Worm (Caenorhabditis elegans) whole organism, young adult: ENCODE results near the gene ugt-12.

Experiments used
- B0336.3 ChIP-seq: fragments of 200-800 bp; sonication (Bioruptor generic); IDR thresholded peaks from 2 replicates; pipeline ENCODE4 v1.3.6; 2022; ENCODE audit warnings: missing genetic modification characterization, missing compliant biosample characterization
- F39B2.1 ChIP-seq: fragments of 200-800 bp; sonication (Bioruptor generic); IDR thresholded peaks from 2 replicates; pipeline ENCODE4 v1.3.6; 2022; ENCODE audit warnings: missing genetic modification reagents, missing genetic modification characterization, missing compliant biosample characterization
- F57C9.4 ChIP-seq: sonication (generic microtip); optimal IDR thresholded peaks from 2 replicates; lab custom pipeline; 2017; ENCODE audit warnings: mild to moderate bottlenecking, missing genetic modification characterization, missing compliant biosample characterization
- K12H6.12 ChIP-seq: fragments of 200-800 bp; sonication (Bioruptor generic); optimal IDR thresholded peaks from 2 replicates; lab custom pipeline; 2018; ENCODE audit warnings: mild to moderate bottlenecking, missing genetic modification characterization, missing compliant biosample characterization
- Y56A3A.18 ChIP-seq: fragments of 200-800 bp; sonication (Bioruptor generic); IDR thresholded peaks from 2 replicates; pipeline ENCODE4 v1.3.6; 2022; ENCODE audit warnings: missing genetic modification reagents, missing genetic modification characterization, missing compliant biosample characterization
- ama-1 ChIP-seq, 3 experiments: fragments of 150-350 bp in 1 of 3; sonication (generic microtip) in 2 of 3; optimal IDR thresholded peaks; 2 replicates each; lab custom pipeline; 2014 to 2018; ENCODE audit warnings: missing biosample characterization in 2 of 3, missing genetic modification characterization in 2 of 3, missing genetic modification reagents in 2 of 3
- athp-1 ChIP-seq: sonication (generic microtip); optimal IDR thresholded peaks from 2 replicates; lab custom pipeline; 2017; ENCODE audit warnings: mild to moderate bottlenecking, missing genetic modification characterization, missing compliant biosample characterization
- attf-5 ChIP-seq: fragments of 200-800 bp; sonication (Bioruptor generic); optimal IDR thresholded peaks from 2 replicates; lab custom pipeline; 2018; ENCODE audit warnings: mild to moderate bottlenecking, missing genetic modification characterization, missing compliant biosample characterization
- attf-6 ChIP-seq: fragments of 200-800 bp; sonication (Bioruptor generic); IDR thresholded peaks from 2 replicates; pipeline ENCODE4 v1.3.6; 2022; ENCODE audit warnings: missing genetic modification reagents, missing genetic modification characterization, missing compliant biosample characterization
- bed-1 ChIP-seq: fragments of 200-800 bp; sonication (Bioruptor generic); IDR thresholded peaks from 2 replicates; pipeline ENCODE4 v1.3.6; 2022; ENCODE audit warnings: missing genetic modification reagents, missing genetic modification characterization, missing compliant biosample characterization
- cebp-1 ChIP-seq, 2 experiments: fragments of 200-800 bp in 1 of 2; sonication (Bioruptor generic) in 1 of 2; sonication (generic microtip) in 1 of 2; IDR thresholded peaks in 1 of 2; optimal IDR thresholded peaks in 1 of 2; 2 replicates each; pipeline versions ENCODE4 v1.3.6 to Lab custom; 2017 to 2022; ENCODE audit warnings: missing compliant biosample characterization in 2 of 2, missing genetic modification characterization in 2 of 2, mild to moderate bottlenecking in 1 of 2, missing genetic modification reagents in 1 of 2, moderate library complexity in 1 of 2
- ceh-100 ChIP-seq: fragments of 200-800 bp; sonication (Bioruptor generic); IDR thresholded peaks from 2 replicates; pipeline ENCODE4 v1.3.6; 2022; ENCODE audit warnings: missing genetic modification reagents, missing genetic modification characterization, missing compliant biosample characterization
- ceh-40 ChIP-seq: fragments of 200-800 bp; sonication (Bioruptor generic); IDR thresholded peaks from 2 replicates; pipeline ENCODE4 v1.3.6; 2022; ENCODE audit warnings: missing genetic modification characterization, missing compliant biosample characterization
- ceh-58 ChIP-seq: fragments of 200-800 bp; sonication (Bioruptor generic); IDR thresholded peaks from 2 replicates; pipeline ENCODE4 v1.3.6; 2022; ENCODE audit warnings: missing genetic modification characterization, missing compliant biosample characterization
- ceh-91 ChIP-seq: fragments of 200-800 bp; sonication (Bioruptor generic); IDR thresholded peaks from 2 replicates; pipeline ENCODE4 v1.3.6; 2022; ENCODE audit warnings: missing genetic modification reagents, missing genetic modification characterization, missing compliant biosample characterization
- die-1 ChIP-seq: sonication (generic microtip); optimal IDR thresholded peaks from 2 replicates; lab custom pipeline; 2016; ENCODE audit warnings: missing genotype, mild to moderate bottlenecking, missing genetic modification characterization, missing compliant biosample characterization
- dox-1 ChIP-seq: fragments of 200-800 bp; sonication (Bioruptor generic); IDR thresholded peaks from 2 replicates; pipeline ENCODE4 v1.3.6; 2022; ENCODE audit warnings: missing genetic modification reagents, missing genetic modification characterization, missing compliant biosample characterization
- dpff-1 ChIP-seq: sonication (generic microtip); optimal IDR thresholded peaks from 2 replicates; lab custom pipeline; 2017; ENCODE audit warnings: mild to moderate bottlenecking, missing genetic modification characterization, missing compliant biosample characterization
- gei-17 ChIP-seq: fragments of 200-800 bp; sonication (Bioruptor generic); optimal IDR thresholded peaks from 2 replicates; lab custom pipeline; 2018; ENCODE audit warnings: mild to moderate bottlenecking, missing genetic modification characterization, missing compliant biosample characterization
- him-1 ChIP-seq: sonication (generic microtip); optimal IDR thresholded peaks from 2 replicates; lab custom pipeline; 2016; ENCODE audit warnings: missing genotype, missing genetic modification reagents, missing genetic modification characterization, missing compliant biosample characterization
- hmg-1.2 ChIP-seq: fragments of 200-800 bp; sonication (Bioruptor generic); IDR thresholded peaks from 2 replicates; pipeline ENCODE4 v1.3.6; 2022; ENCODE audit warnings: missing genetic modification reagents, missing genetic modification characterization, missing compliant biosample characterization
- hmg-20 ChIP-seq: fragments of 200-800 bp; sonication (Bioruptor generic); IDR thresholded peaks from 2 replicates; pipeline ENCODE4 v1.3.6; 2022; ENCODE audit warnings: missing genetic modification reagents, missing genetic modification characterization, missing compliant biosample characterization
- lin-40 ChIP-seq: sonication (generic microtip); optimal IDR thresholded peaks from 2 replicates; lab custom pipeline; 2016; ENCODE audit warnings: missing genetic modification characterization, mild to moderate bottlenecking, missing compliant biosample characterization, missing genotype, missing genetic modification reagents
- lin-54 ChIP-seq: fragments of 200-800 bp; sonication (Bioruptor generic); optimal IDR thresholded peaks from 2 replicates; lab custom pipeline; 2018; ENCODE audit warnings: mild to moderate bottlenecking, missing genetic modification characterization, missing compliant biosample characterization
- lsl-1 ChIP-seq: fragments of 200-800 bp; sonication (Bioruptor generic); optimal IDR thresholded peaks from 2 replicates; lab custom pipeline; 2018; ENCODE audit warnings: mild to moderate bottlenecking, missing genetic modification characterization, moderate library complexity, missing compliant biosample characterization
- madf-3 ChIP-seq: fragments of 200-800 bp; sonication (Bioruptor generic); IDR thresholded peaks from 2 replicates; pipeline ENCODE4 v1.3.6; 2022; ENCODE audit warnings: missing genetic modification reagents, missing genetic modification characterization, missing compliant biosample characterization
- madf-8 ChIP-seq: fragments of 200-800 bp; sonication (Bioruptor generic); conservative IDR thresholded peaks from 2 replicates; pipeline ENCODE4 v1.3.6; 2022; ENCODE audit warnings: missing genetic modification reagents, missing genetic modification characterization, missing compliant biosample characterization
- nfyb-1 ChIP-seq: fragments of 200-800 bp; sonication (Bioruptor generic); IDR thresholded peaks from 2 replicates; pipeline ENCODE4 v1.3.6; 2022; ENCODE audit warnings: missing genetic modification reagents, missing genetic modification characterization, missing compliant biosample characterization
- nhr-80 ChIP-seq: sonication (generic microtip); optimal IDR thresholded peaks from 2 replicates; lab custom pipeline; 2016; ENCODE audit warnings: missing genetic modification characterization, missing compliant biosample characterization
- rcor-1 ChIP-seq: fragments of 200-800 bp; sonication (Bioruptor generic); IDR thresholded peaks from 2 replicates; pipeline ENCODE4 v1.3.6; 2022; ENCODE audit warnings: missing genetic modification reagents, missing genetic modification characterization, missing compliant biosample characterization
- repo-1 ChIP-seq: sonication (generic microtip); optimal IDR thresholded peaks from 2 replicates; lab custom pipeline; 2017; ENCODE audit warnings: mild to moderate bottlenecking, missing genetic modification characterization, missing compliant biosample characterization
- sdz-38 ChIP-seq: sonication (generic microtip); optimal IDR thresholded peaks from 2 replicates; lab custom pipeline; 2016; ENCODE audit warnings: missing genotype, missing genetic modification characterization, missing compliant biosample characterization
- sea-2 ChIP-seq: fragments of 200-800 bp; sonication (Bioruptor generic); IDR thresholded peaks from 2 replicates; pipeline ENCODE4 v1.3.6; 2022; ENCODE audit warnings: missing genetic modification characterization, missing compliant biosample characterization
- sptf-2 ChIP-seq: fragments of 200-800 bp; sonication (Bioruptor generic); optimal IDR thresholded peaks from 2 replicates; lab custom pipeline; 2018; ENCODE audit warnings: mild to moderate bottlenecking, missing genetic modification characterization, missing compliant biosample characterization
- unc-130 ChIP-seq: sonication (generic microtip); optimal IDR thresholded peaks from 2 replicates; lab custom pipeline; 2016; ENCODE audit warnings: missing genetic modification reagents, missing genetic modification characterization, missing compliant biosample characterization
- ztf-18 ChIP-seq: sonication (generic microtip); optimal IDR thresholded peaks from 2 replicates; lab custom pipeline; 2016; ENCODE audit warnings: missing genotype, mild to moderate bottlenecking, missing genetic modification characterization, missing compliant biosample characterization
- ztf-26 ChIP-seq: sonication (generic microtip); optimal IDR thresholded peaks from 2 replicates; lab custom pipeline; 2017; ENCODE audit warnings: missing genetic modification characterization, missing compliant biosample characterization

The ugt-12 gene

DNA sequence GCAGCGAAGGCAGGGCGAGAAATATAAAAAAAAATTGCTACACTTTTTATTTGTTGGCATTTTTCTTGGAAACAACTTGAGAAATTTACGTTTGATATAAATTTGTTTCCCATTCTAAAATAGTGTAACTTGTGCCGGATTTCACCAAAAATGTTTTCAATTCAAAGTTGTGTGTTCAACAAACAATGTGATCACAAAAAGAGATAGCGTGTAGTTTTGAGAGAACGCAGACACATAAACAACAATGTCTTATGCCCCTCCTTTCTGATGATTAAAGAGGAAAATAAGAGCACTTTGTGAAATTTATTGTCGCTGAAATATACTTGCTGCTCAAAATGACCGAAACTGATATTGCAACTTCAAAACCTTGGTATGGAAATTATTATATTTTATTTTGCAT is 42.0 kb downstream of the ugt-12 start, which contains the start of gene abhd-5.1 (continued):
- TF ChIP-seq nfyb-1 (GFP tag; lab: Robert Waterston, UW) (peak; percentile 29), B0336.3 (GFP tag; lab: Robert Waterston, UW) (0 out of 2 replicates have a peak, but pooled peaks have one; percentile 22), lsl-1 (no peak), hmg-20 (GFP tag; lab: Robert Waterston, UW) (no peak), ceh-40 (GFP tag; lab: Robert Waterston, UW) (no peak), bed-1 (GFP tag; lab: Robert Waterston, UW) (no peak)

ce11 chrV:4846507-4846906 is 42.9 kb downstream of the ugt-12 start:
- TF ChIP-seq him-1 (no peak), rcor-1 (GFP tag; lab: Robert Waterston, UW) (no peak), madf-3 (GFP tag; lab: Robert Waterston, UW) (no peak), gei-17 (GFP tag; lab: Kevin White, UChicago) (no peak), ztf-18 (tag; lab: Kevin White, UChicago) (no peak), athp-1 (no peak)
- TF ChIP-seq, all 124 proteins: peak for 0

DNA sequence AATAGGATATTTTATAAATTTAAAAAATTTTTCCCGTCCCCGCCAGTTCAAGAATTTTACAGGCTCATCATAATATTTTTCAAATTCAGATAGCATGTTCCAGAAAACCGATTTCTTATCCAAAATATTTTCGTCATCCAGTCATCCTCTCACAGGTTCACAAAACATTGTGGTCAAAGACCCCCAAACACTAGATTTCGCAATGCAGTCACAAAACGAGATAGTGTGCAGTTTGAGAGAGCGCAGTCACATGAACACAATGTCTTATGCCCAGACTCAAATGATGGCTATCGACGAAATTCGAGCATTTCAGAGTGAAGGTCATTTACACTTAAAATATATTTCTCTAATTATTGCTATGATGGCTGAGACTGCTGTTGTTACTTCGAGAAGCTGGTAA is 44.8 kb downstream of the ugt-12 start, which contains the start of gene abhd-5.2:
Gene abhd-5.2 (plus strand): TSS at position 95 of the 400 bp plus-strand sequence.
- TF ChIP-seq lin-54 (peak; percentile 14), nhr-80 (peak; percentile 70), K12H6.12 (tag; lab: Kevin White, UChicago) (peak; percentile 2), attf-5 (peak; percentile 67), F39B2.1 (no peak), dox-1 (GFP tag; lab: Robert Waterston, UW) (peak; percentile 22; the same call in 1 of the 2 replicates), rcor-1 (GFP tag; lab: Robert Waterston, UW) (0 out of 2 replicates have a peak, but pooled peaks have one; percentile 12), hmg-1.2 (GFP tag; lab: Robert Waterston, UW) (peak; percentile 81), lin-40 (peak; percentile 8), repo-1 (no peak), Y56A3A.18 (GFP tag; lab: Robert Waterston, UW) (no peak), cebp-1 (GFP tag; IDR thresholded peaks at IDR 0.05; lab: Robert Waterston, UW) (peak; percentile 99), cebp-1 (tag; optimal IDR thresholded peaks at IDR 0.05; lab: Kevin White, UChicago) (peak; percentile 100)

DNA sequence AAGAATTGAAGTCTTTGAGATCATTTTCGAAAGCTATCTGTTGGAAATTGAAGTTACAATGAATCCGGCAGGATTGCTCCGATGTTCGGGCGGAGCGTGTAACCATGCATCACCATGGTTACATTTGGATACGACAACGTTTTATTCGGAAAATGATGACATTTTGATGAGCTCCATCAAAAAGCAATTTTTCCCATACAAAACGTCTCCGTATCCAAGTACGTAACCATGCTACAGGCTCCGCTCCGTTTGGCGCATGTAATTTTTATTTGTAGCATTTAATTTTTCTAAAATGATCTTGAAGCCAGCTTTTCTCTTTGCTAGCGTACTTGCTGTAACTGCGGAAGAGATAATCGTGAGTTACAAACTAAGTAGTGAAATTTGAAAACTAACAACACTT is 46.9 kb downstream of the ugt-12 start, which contains the start of the genes cwp-2 and cwp-3:
Gene cwp-2 (minus strand): TSS at position 101 of the 400 bp plus-strand sequence.
Gene cwp-3 (plus strand): TSS at position 293 of the 400 bp plus-strand sequence.
- TF ChIP-seq ceh-40 (GFP tag; lab: Robert Waterston, UW) (no peak), F57C9.4 (no peak), K12H6.12 (tag; lab: Kevin White, UChicago) (no peak), sptf-2 (no peak), madf-8 (no peak), ztf-18 (tag; lab: Kevin White, UChicago) (no peak), ceh-100 (GFP tag; lab: Robert Waterston, UW) (no peak), die-1 (no peak), ama-1 (optimal IDR thresholded peaks at IDR 0.05; lab: Kevin White, UChicago) (no peak), ama-1 (GFP tag; optimal IDR thresholded peaks at IDR 0.05; lab: Kevin White, UChicago) (no peak), ztf-26 (tag; lab: Kevin White, UChicago) (no peak), attf-6 (no peak), sdz-38 (tag; lab: Kevin White, UChicago) (no peak), unc-130 (no peak), bed-1 (GFP tag; lab: Robert Waterston, UW) (no peak), ceh-91 (GFP tag; lab: Robert Waterston, UW) (no peak), sea-2 (GFP tag; lab: Robert Waterston, UW) (no peak), ceh-58 (GFP tag; lab: Robert Waterston, UW) (no peak), dpff-1 (tag; lab: Kevin White, UChicago) (no peak), lsl-1 (no peak)
